Worm (Caenorhabditis elegans) whole organism, L4 larva: ENCODE data around the gene rsp-1.

Experiments used
- D1046.2 ChIP-seq: fragments of 200-800 bp; sonication (Bioruptor generic); IDR thresholded peaks from 2 replicates; pipeline ENCODE4 v1.3.6; 2022; ENCODE audit warnings: missing genetic modification characterization, missing compliant biosample characterization
- F10B5.3 ChIP-seq: sonication (generic microtip); optimal IDR thresholded peaks from 2 replicates; lab custom pipeline; 2016; ENCODE audit warnings: mild to moderate bottlenecking, missing genetic modification characterization, missing compliant biosample characterization
- F37D6.2 ChIP-seq: sonication (generic microtip); optimal IDR thresholded peaks from 2 replicates; lab custom pipeline; 2016; ENCODE audit warnings: mild to moderate bottlenecking, missing genetic modification characterization, missing compliant biosample characterization
- R02D3.7 ChIP-seq: fragments of 150-350 bp; sonication (generic microtip); optimal IDR thresholded peaks from 3 replicates; lab custom pipeline; 2014; ENCODE audit warnings: missing biosample characterization, missing genetic modification characterization
- T20F7.1 ChIP-seq: fragments of 200-800 bp; sonication (Bioruptor generic); optimal IDR thresholded peaks from 2 replicates; lab custom pipeline; 2018; ENCODE audit warnings: mild to moderate bottlenecking, missing genetic modification characterization, missing compliant biosample characterization
- Y105C5A.15 ChIP-seq: fragments of 200-800 bp; sonication (Bioruptor generic); IDR thresholded peaks from 2 replicates; pipeline ENCODE4 v1.3.6; 2022; ENCODE audit warnings: missing genetic modification characterization, missing compliant biosample characterization
- Y48G9A.11 ChIP-seq: fragments of 200-800 bp; sonication (Bioruptor generic); IDR thresholded peaks from 2 replicates; pipeline ENCODE4 v1.3.6; 2022; ENCODE audit warnings: missing genetic modification reagents, missing genetic modification characterization, missing compliant biosample characterization
- Y5F2A.4 ChIP-seq: fragments of 200-800 bp; sonication (Bioruptor generic); optimal IDR thresholded peaks from 2 replicates; lab custom pipeline; 2018; ENCODE audit warnings: mild to moderate bottlenecking, missing genetic modification characterization, missing compliant biosample characterization
- Y75B8A.6 ChIP-seq: fragments of 200-800 bp; sonication (Bioruptor generic); IDR thresholded peaks from 2 replicates; pipeline ENCODE4 v1.3.6; 2022; ENCODE audit warnings: missing genetic modification reagents, missing genetic modification characterization, missing compliant biosample characterization
- aha-1 ChIP-seq: fragments of 150-350 bp; peaks from one replicate; lab custom pipeline; 2014; ENCODE audit warnings: missing biosample characterization, missing genetic modification characterization
- arid-1 ChIP-seq: fragments of 200-800 bp; sonication (Bioruptor generic); conservative IDR thresholded peaks from 2 replicates; pipeline ENCODE4 v1.3.6; 2022; ENCODE audit warnings: missing genetic modification reagents, missing genetic modification characterization, missing compliant biosample characterization
- ceh-20 ChIP-seq: fragments of 200-800 bp; sonication (Bioruptor generic); IDR thresholded peaks from 2 replicates; pipeline ENCODE4 v1.3.6; 2022; ENCODE audit warnings: missing genetic modification reagents, missing genetic modification characterization, missing compliant biosample characterization
- ceh-28 ChIP-seq: fragments of 150-350 bp; optimal IDR thresholded peaks from 2 replicates; lab custom pipeline; 2014; ENCODE audit warnings: missing biosample characterization, missing genetic modification reagents, missing genetic modification characterization
- ceh-32 ChIP-seq: sonication (generic microtip); optimal IDR thresholded peaks from 2 replicates; lab custom pipeline; 2016; ENCODE audit warnings: mild to moderate bottlenecking, missing genetic modification characterization, missing compliant biosample characterization; ENCODE audit not compliant: poor library complexity
- ces-1 ChIP-seq: fragments of 150-350 bp; sonication (generic microtip); optimal IDR thresholded peaks from 4 replicates; lab custom pipeline; 2014; ENCODE audit warnings: missing biosample characterization, missing genetic modification reagents, missing genetic modification characterization
- cey-2 ChIP-seq: sonication (generic microtip); optimal IDR thresholded peaks from 3 replicates; lab custom pipeline; 2017; ENCODE audit warnings: missing genetic modification characterization, mild to moderate bottlenecking, missing compliant biosample characterization, antibody characterized with exemption, borderline replicate concordance; ENCODE audit not compliant: insufficient read depth
- dmd-6 ChIP-seq: fragments of 200-800 bp; sonication (Bioruptor generic); IDR thresholded peaks from 2 replicates; pipeline ENCODE4 v1.3.6; 2022; ENCODE audit warnings: missing genetic modification reagents, missing genetic modification characterization, missing compliant biosample characterization
- dmd-9 ChIP-seq: fragments of 200-800 bp; sonication (Bioruptor generic); IDR thresholded peaks from 2 replicates; pipeline ENCODE4 v1.3.6; 2022; ENCODE audit warnings: missing genetic modification reagents, missing genetic modification characterization, missing compliant biosample characterization
- duxl-1 ChIP-seq: sonication (generic microtip); optimal IDR thresholded peaks from 2 replicates; lab custom pipeline; 2016; ENCODE audit warnings: mild to moderate bottlenecking, missing genetic modification characterization, moderate library complexity, missing compliant biosample characterization; ENCODE audit not compliant: poor library complexity
- fkh-10 ChIP-seq: fragments of 150-350 bp; optimal IDR thresholded peaks from 2 replicates; lab custom pipeline; 2014; ENCODE audit warnings: missing biosample characterization, missing genetic modification reagents, missing genetic modification characterization
- hif-1 ChIP-seq, 2 experiments: sonication (generic microtip); optimal IDR thresholded peaks; 2 replicates each; lab custom pipeline; 2016 to 2017; ENCODE audit warnings: missing compliant biosample characterization in 2 of 2, missing genetic modification characterization in 2 of 2, missing genetic modification reagents in 2 of 2, missing genotype in 2 of 2, mild to moderate bottlenecking in 1 of 2
- hlh-11 ChIP-seq: fragments of 200-800 bp; sonication (Bioruptor generic); optimal IDR thresholded peaks from 2 replicates; lab custom pipeline; 2018; ENCODE audit warnings: mild to moderate bottlenecking, missing genetic modification characterization, missing compliant biosample characterization
- hlh-30 ChIP-seq: sonication (generic microtip); optimal IDR thresholded peaks from 2 replicates; lab custom pipeline; 2017; ENCODE audit warnings: antibody characterized with exemption, mild to moderate bottlenecking, missing genetic modification characterization, missing compliant biosample characterization; ENCODE audit not compliant: insufficient read depth
- lin-1 ChIP-seq: fragments of 200-800 bp; sonication (Bioruptor generic); IDR thresholded peaks from 2 replicates; pipeline ENCODE4 v1.3.6; 2022; ENCODE audit warnings: missing genetic modification reagents, missing genetic modification characterization, missing compliant biosample characterization
- lin-15B ChIP-seq: fragments of 150-350 bp; sonication (generic microtip); optimal IDR thresholded peaks from 3 replicates; lab custom pipeline; 2014; ENCODE audit warnings: missing biosample characterization, missing genetic modification characterization
- lin-29 ChIP-seq: fragments of 200-800 bp; sonication (Bioruptor generic); IDR thresholded peaks from 2 replicates; pipeline ENCODE4 v1.3.6; 2022; ENCODE audit warnings: missing genetic modification reagents, missing genetic modification characterization, missing compliant biosample characterization
- lin-38 ChIP-seq: fragments of 200-800 bp; sonication (Bioruptor generic); IDR thresholded peaks from 2 replicates; pipeline ENCODE4 v1.3.6; 2022; ENCODE audit warnings: missing genetic modification reagents, missing genetic modification characterization, missing compliant biosample characterization
- lir-3 ChIP-seq: sonication (generic microtip); optimal IDR thresholded peaks from 2 replicates; lab custom pipeline; 2016; ENCODE audit warnings: mild to moderate bottlenecking, missing genetic modification characterization, missing compliant biosample characterization
- madf-5 ChIP-seq, 2 experiments: fragments of 200-800 bp; sonication (Bioruptor generic); IDR thresholded peaks; 2 replicates each; pipeline ENCODE4 v1.3.6; 2022; ENCODE audit warnings: missing compliant biosample characterization in 2 of 2, missing genetic modification characterization in 2 of 2
- mdt-29 ChIP-seq: fragments of 200-800 bp; sonication (Bioruptor generic); IDR thresholded peaks from 2 replicates; pipeline ENCODE4 v1.3.6; 2022; ENCODE audit warnings: missing genetic modification reagents, missing genetic modification characterization, missing compliant biosample characterization
- nhr-10 ChIP-seq: fragments of 150-350 bp; optimal IDR thresholded peaks from 2 replicates; lab custom pipeline; 2014; ENCODE audit warnings: missing biosample characterization, missing genetic modification characterization
- nhr-111 ChIP-seq: fragments of 200-800 bp; sonication (Bioruptor generic); optimal IDR thresholded peaks from 2 replicates; lab custom pipeline; 2018; ENCODE audit warnings: mild to moderate bottlenecking, missing genetic modification characterization, missing compliant biosample characterization
- nhr-28 ChIP-seq: fragments of 150-350 bp; optimal IDR thresholded peaks from 2 replicates; lab custom pipeline; 2014; ENCODE audit warnings: missing biosample characterization, missing genetic modification characterization
- nhr-41 ChIP-seq: fragments of 200-800 bp; sonication (Bioruptor generic); IDR thresholded peaks from 2 replicates; pipeline ENCODE4 v1.3.6; 2022; ENCODE audit warnings: missing genetic modification reagents, missing genetic modification characterization, missing compliant biosample characterization
- nhr-48 ChIP-seq: sonication (generic microtip); optimal IDR thresholded peaks from 2 replicates; lab custom pipeline; 2016; ENCODE audit warnings: mild to moderate bottlenecking, missing genetic modification characterization, missing compliant biosample characterization
- pha-4 ChIP-seq, 2 experiments: fragments of 150-350 bp in 1 of 2; fragments of 200-800 bp in 1 of 2; sonication (Bioruptor generic) in 1 of 2; IDR thresholded peaks in 1 of 2; optimal IDR thresholded peaks in 1 of 2; 2 replicates each; pipeline versions ENCODE4 v1.3.6 to Lab custom; 2014 to 2022; ENCODE audit warnings: missing genetic modification characterization in 2 of 2, missing genetic modification reagents in 2 of 2, missing biosample characterization in 1 of 2, missing compliant biosample characterization in 1 of 2
- pqm-1 ChIP-seq: sonication (generic microtip); optimal IDR thresholded peaks from 2 replicates; lab custom pipeline; 2017; ENCODE audit warnings: missing biosample characterization, missing genetic modification characterization
- rbr-2 ChIP-seq: sonication (generic microtip); optimal IDR thresholded peaks from 2 replicates; lab custom pipeline; 2016; ENCODE audit warnings: missing genotype, missing genetic modification characterization, missing compliant biosample characterization
- snpc-1.2 ChIP-seq: fragments of 200-800 bp; sonication (Bioruptor generic); IDR thresholded peaks from 2 replicates; pipeline ENCODE4 v1.3.6; 2022; ENCODE audit warnings: missing genetic modification reagents, missing genetic modification characterization, missing compliant biosample characterization
- spr-1 ChIP-seq: sonication (generic microtip); optimal IDR thresholded peaks from 2 replicates; lab custom pipeline; 2016; ENCODE audit warnings: mild to moderate bottlenecking, missing genetic modification characterization, missing compliant biosample characterization
- ztf-7 ChIP-seq: fragments of 150-350 bp; optimal IDR thresholded peaks from 2 replicates; lab custom pipeline; 2014; ENCODE audit warnings: missing biosample characterization, missing genetic modification characterization

The rsp-1 gene

DNA sequence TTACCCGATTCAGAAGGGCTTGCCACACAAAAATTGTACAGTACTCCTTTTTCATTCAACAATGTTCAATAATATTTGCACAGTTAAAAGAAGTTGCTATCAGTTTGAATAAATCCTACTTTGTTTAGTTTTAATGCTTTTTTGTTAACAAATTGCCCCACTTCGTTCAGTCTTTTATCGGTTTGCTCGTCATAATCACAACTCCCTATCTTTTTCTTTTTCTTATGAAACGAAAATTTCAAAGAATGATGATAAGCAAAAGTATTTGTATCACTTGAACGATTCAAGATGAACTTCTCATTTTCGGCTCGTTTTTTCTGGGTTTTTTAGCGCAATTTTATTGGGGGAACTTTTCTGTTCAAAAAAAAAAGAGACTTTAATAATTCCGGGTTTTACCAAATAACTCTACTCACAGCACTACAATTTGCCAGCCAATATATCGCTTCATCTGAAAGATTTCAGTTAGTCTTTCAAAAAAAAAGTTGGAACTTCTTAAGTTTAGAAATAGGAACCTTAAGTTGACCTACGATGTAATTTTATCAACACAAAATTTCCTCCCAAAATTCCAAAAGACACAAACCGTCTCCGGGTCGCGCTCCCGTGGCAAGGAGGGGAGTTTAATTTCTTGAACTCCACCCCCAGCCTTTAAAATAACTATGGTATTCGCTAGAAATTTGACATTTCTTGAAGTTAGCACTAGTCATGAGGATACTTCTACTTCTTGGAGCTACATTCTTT, 28.4 kb upstream of the rsp-1 start, which contains the start of gene C05D12.3 (continued):
- no peak for TF ChIP-seq Y75B8A.6 (GFP tag; lab: Robert Waterston, UW)
- no peak for TF ChIP-seq cey-2 (tag; lab: Kevin White, UChicago)
- TF ChIP-seq Y5F2A.4 (GFP tag; lab: Kevin White, UChicago), result no peak
- TF ChIP-seq, all 104 proteins: peak for 5

DNA sequence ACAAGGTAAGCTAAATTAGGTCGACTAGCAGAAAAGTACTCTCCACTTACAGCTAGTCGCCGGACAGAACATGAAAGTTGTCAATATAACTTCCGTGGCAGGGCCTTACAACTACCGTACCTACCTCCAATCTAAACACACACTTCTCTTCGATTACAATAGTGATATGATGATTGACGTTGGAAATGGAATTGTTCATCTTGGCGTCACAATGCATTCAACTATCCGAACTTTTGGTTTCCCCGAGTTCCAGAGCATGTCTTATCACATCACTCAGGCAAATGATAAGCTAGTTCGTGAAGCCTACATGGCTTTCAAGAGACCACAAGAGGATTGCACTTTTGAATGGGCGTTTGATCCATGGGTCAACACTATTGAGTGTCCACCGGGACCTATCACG, 25.8 kb upstream of the rsp-1 start:
- TF ChIP-seq aha-1 (tag; lab: Kevin White, UChicago) (peak; percentile 9), ceh-20 (GFP tag; lab: Robert Waterston, UW) (no peak), hlh-11 (tag; lab: Kevin White, UChicago) (peak; percentile 14), rbr-2 (tag; lab: Kevin White, UChicago) (no peak), dmd-6 (GFP tag; lab: Robert Waterston, UW) (peak; percentile 90)

DNA sequence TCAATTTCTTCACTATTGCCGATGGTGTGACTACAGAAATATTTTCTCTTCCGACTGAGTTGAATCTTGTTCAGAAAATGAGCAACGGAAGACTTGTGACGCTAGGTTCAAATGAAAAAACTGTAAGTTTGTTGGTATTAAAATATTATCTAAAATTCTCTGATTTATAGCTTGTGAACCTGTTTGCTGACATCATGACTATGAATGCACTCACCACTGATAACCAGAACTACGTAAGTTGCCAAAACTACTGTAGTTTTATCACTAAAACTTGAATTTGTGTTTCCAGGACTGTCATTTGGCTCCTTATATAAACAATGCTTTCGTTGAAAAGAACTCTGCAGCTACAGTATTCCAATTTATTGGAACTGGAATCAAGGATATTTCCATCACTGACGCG, 24.6 kb upstream of the rsp-1 start:
- TF ChIP-seq F10B5.3 (tag; lab: Kevin White, UChicago) (no peak), ces-1 (GFP tag; lab: Kevin White, UChicago) (no peak), lin-29 (no peak), pqm-1 (tag; lab: Kevin White, UChicago) (peak; percentile 46), T20F7.1 (no peak), lin-15B (tag; lab: Kevin White, UChicago) (no peak), lin-38 (no peak), spr-1 (no peak), F37D6.2 (tag; lab: Kevin White, UChicago) (no peak), nhr-41 (GFP tag; lab: Robert Waterston, UW) (no peak), dmd-6 (GFP tag; lab: Robert Waterston, UW) (peak; percentile 52), nhr-48 (no peak), ceh-32 (no peak), nhr-28 (tag; lab: Kevin White, UChicago) (peak; percentile 46), hlh-11 (tag; lab: Kevin White, UChicago) (peak; percentile 5), ceh-28 (tag; lab: Kevin White, UChicago) (no peak), ztf-7 (no peak), mdt-29 (GFP tag; lab: Robert Waterston, UW) (no peak), nhr-10 (no peak), dmd-9 (no peak), lir-3 (tag; lab: Kevin White, UChicago) (no peak), lin-1 (GFP tag; lab: Robert Waterston, UW) (no peak), arid-1 (GFP tag; lab: Robert Waterston, UW) (no peak)

- TF ChIP-seq aha-1 (tag; lab: Kevin White, UChicago) (peak; percentile 3), nhr-48 (no peak), snpc-1.2 (no peak)
- TF ChIP-seq, all 104 proteins: peak for 1
These were observed 21.6 kb upstream of the rsp-1 start, which contains the start of gene C05D12.4 for ce11 chrII:11431584-11431983. Gene C05D12.4 (plus strand): TSS chrII:11431884.

ce11 chrII:11433942-11434341, 19.2 kb upstream of the rsp-1 start, which contains the start of gene C05D12.5:
Gene C05D12.5 (plus strand): TSS chrII:11434242.
- no peak for TF ChIP-seq madf-5 (GFP tag; IDR thresholded peaks at IDR 0.05; lab: Robert Waterston, UW)
- TF ChIP-seq nhr-111 (GFP tag; lab: Kevin White, UChicago), result no peak
- TF ChIP-seq R02D3.7, result no peak
- TF ChIP-seq fkh-10 (GFP tag; lab: Kevin White, UChicago), result no peak
- TF ChIP-seq Y48G9A.11 (GFP tag; lab: Robert Waterston, UW), result no peak
- no peak for TF ChIP-seq F37D6.2 (tag; lab: Kevin White, UChicago)
- no peak for TF ChIP-seq duxl-1 (tag; lab: Kevin White, UChicago)
- TF ChIP-seq hlh-11 (tag; lab: Kevin White, UChicago), result no peak
- TF ChIP-seq lir-3 (tag; lab: Kevin White, UChicago), result no peak
- no peak for TF ChIP-seq mdt-29 (GFP tag; lab: Robert Waterston, UW)
- TF ChIP-seq Y105C5A.15 (GFP tag; lab: Robert Waterston, UW), result no peak
- no peak for TF ChIP-seq pha-4 (GFP tag; IDR thresholded peaks at IDR 0.05; lab: Robert Waterston, UW)
- no peak for TF ChIP-seq pha-4 (tag; optimal IDR thresholded peaks at IDR 0.05; lab: Kevin White, UChicago)
- no peak for TF ChIP-seq hif-1 (tag; optimal IDR thresholded peaks at IDR 0.05; lab: Kevin White, UChicago)
- TF ChIP-seq hlh-30 (tag; lab: Kevin White, UChicago), result no peak
- no peak for TF ChIP-seq D1046.2 (GFP tag; lab: Robert Waterston, UW)
